Fruit fly (Drosophila melanogaster) whole organism, embryonic: ENCODE measurements around the gene CG6126.

Experiments used
- Asciz ChIP-seq: fragments of 200-800 bp; sonication (Bioruptor generic); optimal IDR thresholded peaks from 2 replicates; lab custom pipeline; 2017; ENCODE audit warnings: missing biosample characterization, mild to moderate bottlenecking, missing genetic modification characterization, missing genetic modification reagents
- CG10959 ChIP-seq: fragments of 200-800 bp; sonication (Bioruptor generic); IDR thresholded peaks from 2 replicates; pipeline ENCODE4 v1.3.6; 2022; ENCODE audit warnings: missing biosample characterization, missing genetic modification characterization
- CG10979 ChIP-seq: fragments of 200-800 bp; sonication (Bioruptor generic); optimal IDR thresholded peaks from 2 replicates; lab custom pipeline; 2018; ENCODE audit warnings: missing biosample characterization, mild to moderate bottlenecking, missing genetic modification characterization, moderate library complexity
- CG11504 ChIP-seq: fragments of 200-800 bp; sonication (Bioruptor generic); optimal IDR thresholded peaks from 3 replicates; lab custom pipeline; 2019; ENCODE audit warnings: missing biosample characterization, mild to moderate bottlenecking, missing genetic modification characterization, moderate library complexity
- CG12299 ChIP-seq: fragments of 200-800 bp; sonication (Bioruptor generic); optimal IDR thresholded peaks from 2 replicates; lab custom pipeline; 2018; ENCODE audit warnings: missing biosample characterization, mild to moderate bottlenecking, missing genetic modification characterization
- CG12659 ChIP-seq: fragments of 200-800 bp; sonication (Bioruptor generic); optimal IDR thresholded peaks from 3 replicates; lab custom pipeline; 2017; ENCODE audit warnings: mild to moderate bottlenecking, missing biosample characterization, missing genetic modification reagents, missing genetic modification characterization
- CG1529 ChIP-seq: fragments of 200-800 bp; sonication (Bioruptor generic); optimal IDR thresholded peaks from 3 replicates; lab custom pipeline; 2018; ENCODE audit warnings: missing biosample characterization, missing genetic modification characterization
- CG15696 ChIP-seq: fragments of 200-800 bp; sonication (Bioruptor generic); optimal IDR thresholded peaks from 2 replicates; lab custom pipeline; 2019; ENCODE audit warnings: missing biosample characterization, mild to moderate bottlenecking, missing genetic modification characterization, moderate library complexity
- CG17361 ChIP-seq: fragments of 200-800 bp; sonication (Bioruptor generic); IDR thresholded peaks from 3 replicates; pipeline ENCODE4 v1.3.6; 2022; ENCODE audit warnings: missing biosample characterization, missing genetic modification characterization
- CG18262 ChIP-seq: fragments of 200-800 bp; optimal IDR thresholded peaks from 3 replicates; lab custom pipeline; 2019; ENCODE audit warnings: missing biosample characterization, mild to moderate bottlenecking, missing genetic modification characterization, moderate library complexity
- CG1832 ChIP-seq: fragments of 200-800 bp; sonication (Bioruptor generic); optimal IDR thresholded peaks from 2 replicates; lab custom pipeline; 2017; ENCODE audit warnings: missing biosample characterization, mild to moderate bottlenecking, missing genetic modification characterization, inconsistent platforms
- CG18764 ChIP-seq: fragments of 200-800 bp; sonication (Bioruptor generic); optimal IDR thresholded peaks from 3 replicates; lab custom pipeline; 2016; ENCODE audit warnings: missing biosample characterization, missing genetic modification characterization
- CG2199 ChIP-seq: fragments of 200-800 bp; sonication (Bioruptor generic); IDR thresholded peaks from 3 replicates; pipeline ENCODE4 v1.3.6; 2022; ENCODE audit warnings: missing biosample characterization, missing genetic modification characterization
- CG6813 ChIP-seq: fragments of 200-800 bp; sonication (Bioruptor generic); optimal IDR thresholded peaks from 2 replicates; lab custom pipeline; 2017; ENCODE audit warnings: missing biosample characterization, missing genetic modification characterization, mild to moderate bottlenecking, moderate library complexity, missing genetic modification reagents
- CG8388 ChIP-seq: fragments of 200-800 bp; sonication (Bioruptor generic); optimal IDR thresholded peaks from 2 replicates; lab custom pipeline; 2019; ENCODE audit warnings: missing biosample characterization, mild to moderate bottlenecking, missing genetic modification characterization, moderate library complexity
- CG9437 ChIP-seq: fragments of 200-800 bp; sonication (Bioruptor generic); optimal IDR thresholded peaks from 2 replicates; lab custom pipeline; 2018; ENCODE audit warnings: missing biosample characterization, mild to moderate bottlenecking, missing genetic modification characterization
- D ChIP-seq, 2 experiments: fragments of 200-800 bp in 1 of 2; fragments of >200 bp in 1 of 2; sonication (Bioruptor generic) in 1 of 2; optimal IDR thresholded peaks; 2 replicates in 1 of 2; 3 replicates in 1 of 2; lab custom pipeline; 2017; ENCODE audit warnings: mild to moderate bottlenecking in 1 of 2, missing biosample characterization in 1 of 2, missing genetic modification characterization in 1 of 2, missing genetic modification reagents in 1 of 2
- Dbx ChIP-seq: fragments of 200-800 bp; sonication (Bioruptor generic); IDR thresholded peaks from 3 replicates; pipeline ENCODE4 v1.3.6; 2022; ENCODE audit warnings: missing biosample characterization, missing genetic modification characterization
- HmgZ ChIP-seq: fragments of 200-800 bp; sonication (Bioruptor generic); optimal IDR thresholded peaks from 2 replicates; lab custom pipeline; 2018; ENCODE audit warnings: missing biosample characterization, mild to moderate bottlenecking, missing genetic modification characterization
- Hr3 ChIP-seq: fragments of 200-800 bp; sonication (Bioruptor generic); optimal IDR thresholded peaks from 3 replicates; lab custom pipeline; 2016; ENCODE audit warnings: missing biosample characterization, missing genetic modification characterization
- Hr39 ChIP-seq: fragments of >200 bp; optimal IDR thresholded peaks from 2 replicates; lab custom pipeline; 2017
- Hsf ChIP-seq: fragments of 200-800 bp; sonication (Bioruptor generic); optimal IDR thresholded peaks from 3 replicates; lab custom pipeline; 2016; ENCODE audit warnings: missing biosample characterization, missing genetic modification characterization
- Max ChIP-seq: fragments of 200-800 bp; sonication (Bioruptor generic); optimal IDR thresholded peaks from 2 replicates; lab custom pipeline; 2016; ENCODE audit warnings: missing biosample characterization, mild to moderate bottlenecking, missing genetic modification characterization
- Med ChIP-seq: fragments of 200-800 bp; sonication (Bioruptor generic); peaks from one replicate; lab custom pipeline; 2016; ENCODE audit warnings: missing biosample characterization, missing genetic modification characterization, mild to moderate bottlenecking, inconsistent platforms, moderate library complexity
- Sry-β ChIP-seq: fragments of 200-800 bp; sonication (Bioruptor generic); optimal IDR thresholded peaks from 2 replicates; lab custom pipeline; 2018; ENCODE audit warnings: missing biosample characterization, mild to moderate bottlenecking, missing genetic modification characterization, moderate library complexity
- ase ChIP-seq: fragments of 200-800 bp; sonication (Bioruptor generic); IDR thresholded peaks from 3 replicates; pipeline ENCODE4 v1.3.6; 2022; ENCODE audit warnings: missing biosample characterization, missing genetic modification characterization
- ato ChIP-seq: fragments of 200-800 bp; sonication (Bioruptor generic); IDR thresholded peaks from 2 replicates; pipeline ENCODE4 v1.3.6; 2022; ENCODE audit warnings: missing biosample characterization, missing genetic modification characterization; ENCODE audit not compliant: partially characterized antibody
- cas ChIP-seq: fragments of 200-800 bp; sonication (Bioruptor generic); IDR thresholded peaks from 2 replicates; pipeline ENCODE4 v1.3.6; 2022; ENCODE audit warnings: missing biosample characterization, missing genetic modification characterization
- gem ChIP-seq: fragments of 200-800 bp; sonication (Bioruptor generic); optimal IDR thresholded peaks from 2 replicates; lab custom pipeline; 2019; ENCODE audit warnings: missing biosample characterization, mild to moderate bottlenecking, missing genetic modification characterization, moderate library complexity
- kni ChIP-seq: fragments of 200-800 bp; sonication (Bioruptor generic); optimal IDR thresholded peaks from 3 replicates; lab custom pipeline; 2017; ENCODE audit warnings: mild to moderate bottlenecking, missing biosample characterization, missing genetic modification reagents, missing genetic modification characterization
- maf-S ChIP-seq: fragments of 200-800 bp; sonication (Bioruptor generic); optimal IDR thresholded peaks from 2 replicates; lab custom pipeline; 2016; ENCODE audit warnings: missing biosample characterization, missing genetic modification characterization
- org-1 ChIP-seq: fragments of 200-800 bp; sonication (Bioruptor generic); optimal IDR thresholded peaks from 2 replicates; lab custom pipeline; 2017; ENCODE audit warnings: missing biosample characterization, missing genetic modification characterization
- pho ChIP-seq: fragments of 200-800 bp; sonication (Bioruptor generic); optimal IDR thresholded peaks from 2 replicates; lab custom pipeline; 2016; ENCODE audit warnings: missing biosample characterization, missing genetic modification characterization
- phol ChIP-seq: fragments of 200-800 bp; sonication (Bioruptor generic); optimal IDR thresholded peaks from 3 replicates; lab custom pipeline; 2018; ENCODE audit warnings: missing biosample characterization, mild to moderate bottlenecking, missing genetic modification characterization, moderate library complexity
- prd ChIP-seq, 3 experiments: fragments of >200 bp in 2 of 3; fragments of 200-800 bp in 1 of 3; sonication (Bioruptor generic) in 1 of 3; optimal IDR thresholded peaks in 2 of 3; IDR thresholded peaks in 1 of 3; 2 replicates in 2 of 3; 3 replicates in 1 of 3; pipeline versions ENCODE4 v1.3.6 to Lab custom; 2017 to 2022; ENCODE audit warnings: missing biosample characterization in 1 of 3, missing genetic modification characterization in 1 of 3
- slbo ChIP-seq: fragments of 200-800 bp; sonication (Bioruptor generic); IDR thresholded peaks from 2 replicates; pipeline ENCODE4 v1.3.6; 2022; ENCODE audit warnings: missing biosample characterization, missing genetic modification characterization
- ssp ChIP-seq: fragments of 200-800 bp; sonication (Bioruptor generic); IDR thresholded peaks from 2 replicates; pipeline ENCODE4 v1.3.6; 2022; ENCODE audit warnings: missing biosample characterization, missing genetic modification characterization

Gene CG6126

dm6 chr3R:16212859-16213708, 10.2 kb upstream of the CG6126 start (continued):
- TF ChIP-seq CG12299 (tag; lab: Kevin White, UChicago) (no peak), Med (peak; percentile 76), CG17361 (GFP tag; lab: Robert Waterston, UW) (peak; percentile 72), CG18764 (GFP tag; lab: Kevin White, UChicago) (peak; percentile 15), Hsf (GFP tag; lab: Kevin White, UChicago) (no peak), gem (tag; lab: Kevin White, UChicago) (peak; percentile 72), CG1529 (GFP tag; lab: Kevin White, UChicago) (no peak), Hr39 (lab: Kevin White, UChicago) (peak; percentile 23), Asciz (GFP tag; lab: Kevin White, UChicago) (peak; percentile 24), ssp (GFP tag; lab: Robert Waterston, UW) (no peak), org-1 (GFP tag; lab: Kevin White, UChicago) (peak; percentile 46), CG11504 (tag; lab: Kevin White, UChicago) (peak; percentile 81), maf-S (GFP tag; lab: Kevin White, UChicago) (no peak), Sry-β (GFP tag; lab: Kevin White, UChicago) (no peak), CG9437 (GFP tag; lab: Kevin White, UChicago) (peak; percentile 31), CG10979 (tag; lab: Kevin White, UChicago) (peak; percentile 72), Max (peak; percentile 34), CG15696 (peak; percentile 7), CG6813 (peak; percentile 6), ato (GFP tag; lab: Robert Waterston, UW) (0 out of 2 replicates have a peak, but pooled peaks have one; percentile 11), CG18262 (tag; lab: Kevin White, UChicago) (peak; percentile 58), slbo (GFP tag; lab: Robert Waterston, UW) (0 out of 2 replicates have a peak, but pooled peaks have one; percentile 39), cas (no peak), CG10959 (GFP tag; lab: Robert Waterston, UW) (no peak), prd (optimal IDR thresholded peaks at IDR 0.05; lab: Kevin White, UChicago) (no peak), prd (GFP tag; IDR thresholded peaks at IDR 0.05; lab: Robert Waterston, UW) (no peak), pho (no peak), CG1832 (GFP tag; lab: Kevin White, UChicago) (no peak), CG2199 (GFP tag; lab: Robert Waterston, UW) (0 out of 3 replicates have a peak, but pooled peaks have one; percentile 20), Hr3 (GFP tag; lab: Kevin White, UChicago) (peak; percentile 18), HmgZ (no peak), D (optimal IDR thresholded peaks at IDR 0.05; lab: Kevin White, UChicago) (no peak), D (GFP tag; optimal IDR thresholded peaks at IDR 0.05; lab: Kevin White, UChicago) (peak; percentile 51), ase (no peak; the same call in 2 of the 3 replicates), phol (tag; lab: Kevin White, UChicago) (peak; percentile 59), CG12659 (GFP tag; lab: Kevin White, UChicago) (peak; percentile 19), kni (GFP tag; lab: Kevin White, UChicago) (no peak), CG8388 (GFP tag; lab: Kevin White, UChicago) (peak; percentile 19), Dbx (GFP tag; lab: Robert Waterston, UW) (peak; percentile 41; the same call in 1 of the 3 replicates)
